Fruit fly (Drosophila melanogaster) whole organism, adult: ENCODE measurements around the gene bcn92.

Experiments
- CG11617 ChIP-seq: fragments of 200-800 bp; sonication (Bioruptor generic); optimal IDR thresholded peaks from 2 replicates; lab custom pipeline; 2017; ENCODE audit warnings: mild to moderate bottlenecking, missing biosample characterization, missing genetic modification reagents, missing genetic modification characterization
- CG12768 ChIP-seq: fragments of 200-800 bp; sonication (Bioruptor generic); optimal IDR thresholded peaks from 2 replicates; lab custom pipeline; 2017; ENCODE audit warnings: missing biosample characterization, missing genetic modification characterization, mild to moderate bottlenecking, moderate library complexity, missing genetic modification reagents
- CG14711 ChIP-seq: fragments of 200-800 bp; sonication (Bioruptor generic); optimal IDR thresholded peaks from 2 replicates; lab custom pipeline; 2018; ENCODE audit warnings: missing biosample characterization, mild to moderate bottlenecking, missing genetic modification characterization, moderate library complexity
- CG1620 ChIP-seq: fragments of 200-800 bp; sonication (Bioruptor generic); optimal IDR thresholded peaks from 2 replicates; lab custom pipeline; 2016; ENCODE audit warnings: missing biosample characterization, missing genetic modification characterization
- CG33017 ChIP-seq: fragments of 200-800 bp; sonication (Bioruptor generic); optimal IDR thresholded peaks from 2 replicates; lab custom pipeline; 2018; ENCODE audit warnings: missing biosample characterization, mild to moderate bottlenecking, missing genetic modification characterization, moderate library complexity
- CG5204 ChIP-seq: fragments of 200-800 bp; sonication (Bioruptor generic); optimal IDR thresholded peaks from 2 replicates; lab custom pipeline; 2016; ENCODE audit warnings: missing biosample characterization, missing genetic modification characterization
- CG7045 ChIP-seq: fragments of 200-800 bp; sonication (Bioruptor generic); optimal IDR thresholded peaks from 2 replicates; lab custom pipeline; 2017; ENCODE audit warnings: missing biosample characterization, mild to moderate bottlenecking, missing genetic modification characterization
- CG7101 ChIP-seq: fragments of 200-800 bp; sonication (Bioruptor generic); optimal IDR thresholded peaks from 2 replicates; lab custom pipeline; 2018; ENCODE audit warnings: missing biosample characterization, mild to moderate bottlenecking, missing genetic modification characterization, moderate library complexity
- Clk ChIP-seq: fragments of 200-800 bp; sonication (Bioruptor generic); optimal IDR thresholded peaks from 2 replicates; lab custom pipeline; 2017; ENCODE audit warnings: missing biosample characterization, missing genetic modification characterization
- Crg-1 ChIP-seq: fragments of 200-800 bp; sonication (Bioruptor generic); optimal IDR thresholded peaks from 2 replicates; lab custom pipeline; 2016; ENCODE audit warnings: missing biosample characterization, missing genetic modification characterization
- Hr96 ChIP-seq: fragments of 200-800 bp; sonication (Bioruptor generic); optimal IDR thresholded peaks from 2 replicates; lab custom pipeline; 2016; ENCODE audit warnings: missing biosample characterization, missing genetic modification characterization
- Mnt ChIP-seq: fragments of 200-800 bp; sonication (Bioruptor generic); optimal IDR thresholded peaks from 2 replicates; lab custom pipeline; 2016; ENCODE audit warnings: missing biosample characterization, mild to moderate bottlenecking, missing genetic modification characterization
- bab1 ChIP-seq: fragments of 200-800 bp; sonication (Bioruptor generic); optimal IDR thresholded peaks from 3 replicates; lab custom pipeline; 2019; ENCODE audit warnings: missing biosample characterization, mild to moderate bottlenecking, missing genetic modification characterization, moderate library complexity
- cic ChIP-seq: fragments of 200-800 bp; sonication (Bioruptor generic); optimal IDR thresholded peaks from 2 replicates; lab custom pipeline; 2017; ENCODE audit warnings: missing biosample characterization, mild to moderate bottlenecking, missing genetic modification characterization, moderate library complexity
- cnc ChIP-seq, 2 experiments: fragments of >200 bp; optimal IDR thresholded peaks; 2 replicates each; lab custom pipeline; 2017
- kay ChIP-seq: fragments of 200-800 bp; sonication (Bioruptor generic); peaks from one replicate; lab custom pipeline; 2016; ENCODE audit warnings: missing biosample characterization, missing genetic modification characterization, borderline replicate concordance
- ovo ChIP-seq: fragments of 200-800 bp; sonication (Bioruptor generic); optimal IDR thresholded peaks from 2 replicates; lab custom pipeline; 2016; ENCODE audit warnings: missing biosample characterization, missing genetic modification characterization
- pad ChIP-seq: fragments of 200-800 bp; sonication (Bioruptor generic); optimal IDR thresholded peaks from 3 replicates; lab custom pipeline; 2017; ENCODE audit warnings: missing biosample characterization, missing genetic modification characterization, mild to moderate bottlenecking, moderate library complexity, missing genetic modification reagents
- tj ChIP-seq: fragments of 200-800 bp; sonication (Bioruptor generic); optimal IDR thresholded peaks from 3 replicates; lab custom pipeline; 2017; ENCODE audit warnings: missing biosample characterization, mild to moderate bottlenecking, missing genetic modification characterization, moderate library complexity
- toe ChIP-seq: fragments of 200-800 bp; sonication (Bioruptor generic); optimal IDR thresholded peaks from 2 replicates; lab custom pipeline; 2016; ENCODE audit warnings: missing biosample characterization, missing genetic modification characterization

Gene bcn92

DNA sequence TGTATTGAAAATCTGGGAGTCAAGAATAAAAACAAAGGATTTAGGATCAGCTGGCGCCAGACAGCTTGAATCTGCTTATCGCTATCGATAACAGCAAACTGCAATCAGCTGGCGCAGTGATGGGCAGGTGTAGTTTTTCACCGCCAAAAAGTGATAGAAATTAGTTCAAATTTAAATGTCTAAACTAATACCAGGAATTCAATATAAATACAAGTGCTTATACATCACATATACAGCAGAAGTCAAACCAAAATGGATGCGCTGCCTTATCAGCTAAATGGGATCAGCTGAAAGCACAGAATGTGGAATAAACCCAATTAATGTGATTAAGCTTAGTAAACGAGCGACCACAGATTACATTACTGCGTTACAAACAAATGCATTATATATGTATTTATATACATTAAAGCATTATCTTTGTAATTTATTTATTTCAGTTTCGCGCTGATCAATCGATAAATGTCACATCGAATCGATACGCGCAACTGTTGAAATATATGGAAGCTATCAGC, 31.4 kb upstream of the bcn92 start, which contains the start of gene pn:
Gene pn (plus strand): TSS at position 462 of the 512 bp plus-strand sequence.
- peak; percentile 31 for TF ChIP-seq tj (GFP tag; lab: Kevin White, UChicago)
- no peak for TF ChIP-seq pad (GFP tag; lab: Kevin White, UChicago)
- peak; percentile 6 for TF ChIP-seq bab1 (GFP tag; lab: Kevin White, UChicago)
- peak; percentile 41 for TF ChIP-seq CG11617 (GFP tag; lab: Kevin White, UChicago)
- TF ChIP-seq Mnt (GFP tag; lab: Kevin White, UChicago): peak; percentile 33
- TF ChIP-seq toe: no peak
- peak; percentile 14 for TF ChIP-seq cic

DNA sequence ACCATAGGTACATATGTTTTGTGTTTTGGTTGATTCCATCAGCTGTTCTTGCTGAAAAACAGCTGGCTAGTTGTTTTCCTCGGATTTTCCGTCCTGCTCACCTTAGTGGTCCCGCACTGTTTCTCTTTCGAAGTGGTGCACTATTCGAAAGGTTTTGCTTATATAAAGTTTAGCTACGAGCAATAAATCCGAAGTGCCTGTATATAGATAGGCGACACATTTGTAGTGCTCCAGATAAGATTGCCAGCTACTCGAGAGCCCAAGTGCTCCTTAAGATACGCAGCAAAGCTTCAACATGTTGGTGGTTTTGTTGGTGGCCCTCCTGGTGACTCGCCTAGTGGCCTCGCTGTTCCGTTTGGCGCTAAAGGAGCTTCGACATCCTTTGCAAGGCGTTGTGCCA, 29.4 kb upstream of the bcn92 start, which contains the start of gene Cyp4ae1:
Gene Cyp4ae1 (plus strand): TSS at position 206 of the 400 bp plus-strand sequence.
- TF ChIP-seq CG1620 (GFP tag; lab: Kevin White, UChicago) (no peak), CG14711 (tag; lab: Kevin White, UChicago) (no peak), cnc (optimal IDR thresholded peaks at IDR 0.05; lab: Kevin White, UChicago) (no peak), Hr96 (GFP tag; lab: Kevin White, UChicago) (no peak), pad (GFP tag; lab: Kevin White, UChicago) (no peak), Mnt (GFP tag; lab: Kevin White, UChicago) (peak; percentile 16), CG7045 (no peak), kay (GFP tag; lab: Kevin White, UChicago) (no peak), tj (GFP tag; lab: Kevin White, UChicago) (no peak), CG5204 (GFP tag; lab: Kevin White, UChicago) (no peak), CG12768 (GFP tag; lab: Kevin White, UChicago) (no peak), Clk (no peak), ovo (GFP tag; lab: Kevin White, UChicago) (no peak), cic (peak; percentile 25), bab1 (GFP tag; lab: Kevin White, UChicago) (no peak), Crg-1 (GFP tag; lab: Kevin White, UChicago) (no peak), CG33017 (tag; lab: Kevin White, UChicago) (no peak), CG11617 (GFP tag; lab: Kevin White, UChicago) (no peak)

dm6 chrX:2175956-2176469, 26.6 kb upstream of the bcn92 start, which contains the start of gene Cyp4d2:
Gene Cyp4d2, plus strand, starts transcription at chrX:2176006.
- TF ChIP-seq CG5204 (GFP tag; lab: Kevin White, UChicago): no peak
- TF ChIP-seq Crg-1 (GFP tag; lab: Kevin White, UChicago): no peak
- no peak for TF ChIP-seq CG11617 (GFP tag; lab: Kevin White, UChicago)
- TF ChIP-seq Clk: no peak
- TF ChIP-seq CG7101 (tag; lab: Kevin White, UChicago): no peak
- TF ChIP-seq tj (GFP tag; lab: Kevin White, UChicago): peak; percentile 24
- TF ChIP-seq Mnt (GFP tag; lab: Kevin White, UChicago): no peak
- no peak for TF ChIP-seq CG7045
- peak; percentile 75 to 93 for TF ChIP-seq cnc (optimal IDR thresholded peaks at IDR 0.05; lab: Kevin White, UChicago)

dm6 chrX:2175265-2175795, 25.9 kb upstream of the bcn92 start, which contains the start of gene Cyp4d14:
Gene Cyp4d14, minus strand, starts transcription at chrX:2175315.
- TF ChIP-seq cic: no peak
- peak in 1 of 2 experiments; percentile 27 for TF ChIP-seq cnc (optimal IDR thresholded peaks at IDR 0.05; lab: Kevin White, UChicago)

dm6 chrX:2172420-2172827, 23.0 kb upstream of the bcn92 start, which contains the start of gene ND-B14.5A:
Gene ND-B14.5A, plus strand, starts transcription at chrX:2172526.
- TF ChIP-seq Mnt (GFP tag; lab: Kevin White, UChicago): peak; percentile 49
- no peak for TF ChIP-seq cic
- TF ChIP-seq CG7045: no peak
- no peak for TF ChIP-seq pad (GFP tag; lab: Kevin White, UChicago)
- no peak for TF ChIP-seq CG12768 (GFP tag; lab: Kevin White, UChicago)
- TF ChIP-seq cnc (optimal IDR thresholded peaks at IDR 0.05; lab: Kevin White, UChicago): no peak
- no peak for TF ChIP-seq Hr96 (GFP tag; lab: Kevin White, UChicago)
- TF ChIP-seq tj (GFP tag; lab: Kevin White, UChicago): no peak
- no peak for TF ChIP-seq CG33017 (tag; lab: Kevin White, UChicago)
- no peak for TF ChIP-seq kay (GFP tag; lab: Kevin White, UChicago)
- TF ChIP-seq Clk: no peak
- TF ChIP-seq CG1620 (GFP tag; lab: Kevin White, UChicago): no peak
- TF ChIP-seq CG7101 (tag; lab: Kevin White, UChicago): peak; percentile 13
- no peak for TF ChIP-seq Crg-1 (GFP tag; lab: Kevin White, UChicago)
- TF ChIP-seq bab1 (GFP tag; lab: Kevin White, UChicago): peak; percentile 58
- TF ChIP-seq CG5204 (GFP tag; lab: Kevin White, UChicago): no peak
- TF ChIP-seq CG11617 (GFP tag; lab: Kevin White, UChicago): peak; percentile 19
- TF ChIP-seq toe: no peak
- peak; percentile 0 for TF ChIP-seq CG14711 (tag; lab: Kevin White, UChicago)
- TF ChIP-seq ovo (GFP tag; lab: Kevin White, UChicago): no peak

DNA sequence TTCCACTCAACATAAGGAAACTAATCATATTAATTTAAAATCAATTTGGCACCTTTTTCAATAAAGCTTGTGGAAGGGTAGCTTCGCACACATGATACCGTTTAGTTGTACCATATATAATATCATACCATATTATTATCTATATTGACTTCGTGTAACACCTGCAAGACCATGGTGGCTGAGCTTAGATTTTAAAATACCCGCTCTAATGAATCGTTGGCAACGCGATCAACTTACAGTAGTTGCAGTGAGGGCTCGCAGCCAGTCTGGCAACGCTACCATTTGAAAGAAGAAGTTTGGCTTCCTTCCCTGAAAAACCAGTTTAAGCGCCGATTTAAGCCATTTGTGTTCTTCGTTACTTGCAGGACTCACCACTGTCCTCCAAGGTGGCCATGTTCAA, 21.0 kb upstream of the bcn92 start:
- TF ChIP-seq toe: no peak
- no peak for TF ChIP-seq CG33017 (tag; lab: Kevin White, UChicago)
- no peak for TF ChIP-seq pad (GFP tag; lab: Kevin White, UChicago)
- no peak for TF ChIP-seq CG5204 (GFP tag; lab: Kevin White, UChicago)
- no peak for TF ChIP-seq ovo (GFP tag; lab: Kevin White, UChicago)
- no peak for TF ChIP-seq Mnt (GFP tag; lab: Kevin White, UChicago)
- TF ChIP-seq tj (GFP tag; lab: Kevin White, UChicago): no peak
- no peak for TF ChIP-seq Clk
- no peak for TF ChIP-seq Hr96 (GFP tag; lab: Kevin White, UChicago)
- no peak for TF ChIP-seq CG7101 (tag; lab: Kevin White, UChicago)
- TF ChIP-seq CG11617 (GFP tag; lab: Kevin White, UChicago): no peak
- no peak for TF ChIP-seq cic
- no peak for TF ChIP-seq kay (GFP tag; lab: Kevin White, UChicago)
- no peak for TF ChIP-seq CG14711 (tag; lab: Kevin White, UChicago)
